Worm (Caenorhabditis elegans): ENCODE measurements around the gene cuc-1.
A peak's percentile ranks its signal among the peaks of the same experiment; 100 is the strongest.

ce11 chrIII:7865238-7865761 is 4.5 kb upstream of the cuc-1 start, which contains the start of gene slc-17.3:
- TF ChIP-seq ceh-28 (tag; optimal IDR thresholded peaks at IDR 0.05) (no peak), aly-2 (tag; optimal IDR thresholded peaks at IDR 0.05) (no peak), ceh-82 (tag; optimal IDR thresholded peaks at IDR 0.05) (no peak), mdl-1 (tag; optimal IDR thresholded peaks at IDR 0.05) (no peak), nhr-25 (tag; optimal IDR thresholded peaks at IDR 0.05) (no peak), nhr-28 (tag; optimal IDR thresholded peaks at IDR 0.05) (no peak), fkh-10 (GFP tag; optimal IDR thresholded peaks at IDR 0.05) (no peak), pqm-1 (tag; optimal IDR thresholded peaks at IDR 0.05) (peak; percentile 37), elt-1 (tag; optimal IDR thresholded peaks at IDR 0.05) (no peak)

Measured in whole organism, L3 larva.